Worm (Caenorhabditis elegans): Measurements from ENCODE around the gene nhr-189.

ce11 chrV:3814938-3815337 lies 45.1 kb downstream of the nhr-189 start, which contains the start of gene H10D18.1:
- TF ChIP-seq med-1 (GFP tag; optimal IDR thresholded peaks at IDR 0.05; ENCODE audit: insufficient read depth) (no peak), flt-1 (GFP tag; IDR thresholded peaks at IDR 0.05) (no peak)

Measured in whole organism, midembryonic.